Fruit fly (Drosophila melanogaster): ENCODE data around the gene Polr2J.
A peak's percentile ranks its signal among the peaks of the same experiment; 100 is the strongest.

The Polr2J gene

DNA sequence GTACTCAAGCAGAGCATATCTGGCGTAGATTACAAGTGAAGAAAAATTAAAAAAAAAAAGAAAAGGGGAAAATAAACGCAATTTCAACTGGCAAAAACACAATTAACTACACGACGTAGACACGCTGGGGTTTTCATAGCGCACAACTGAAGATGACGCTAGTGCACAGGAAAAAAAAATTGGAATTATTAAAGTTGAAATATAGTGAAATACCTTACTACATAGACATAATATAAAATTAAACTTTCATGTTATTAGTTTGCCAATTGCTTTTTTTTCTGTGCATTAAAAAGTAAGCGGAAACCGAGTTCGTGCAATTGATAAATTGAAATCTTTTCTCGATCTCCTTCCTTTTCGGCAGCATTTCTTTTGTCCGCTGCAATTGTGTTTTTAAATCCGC lies 12.8 kb downstream of the Polr2J start:
- TF ChIP-seq CG6808 (GFP tag; optimal IDR thresholded peaks at IDR 0.05) (no peak), OdsH (GFP tag; optimal IDR thresholded peaks at IDR 0.05) (peak; percentile 5), CG6276 (GFP tag; optimal IDR thresholded peaks at IDR 0.05) (peak; percentile 20), CG6163 (GFP tag; IDR thresholded peaks at IDR 0.05) (no peak; the same call in 2 of the 3 replicates), vri (GFP tag; optimal IDR thresholded peaks at IDR 0.05) (no peak), net (GFP tag; optimal IDR thresholded peaks at IDR 0.05) (peak; percentile 0), acj6 (GFP tag; optimal IDR thresholded peaks at IDR 0.05) (no peak), CG15336 (GFP tag; IDR thresholded peaks at IDR 0.05) (peak; percentile 43), CG4318 (GFP tag; optimal IDR thresholded peaks at IDR 0.05) (no peak), CG11294 (GFP tag; IDR thresholded peaks at IDR 0.05) (no peak), CG3919 (GFP tag; optimal IDR thresholded peaks at IDR 0.05) (peak; percentile 15), spab (GFP tag; optimal IDR thresholded peaks at IDR 0.05) (no peak), CG34406 (GFP tag; optimal IDR thresholded peaks at IDR 0.05) (peak; percentile 6), CG32006 (GFP tag; optimal IDR thresholded peaks at IDR 0.05) (peak; percentile 32), Hr4 (GFP tag; optimal IDR thresholded peaks at IDR 0.05) (peak; percentile 60), CG8119 (GFP tag; IDR thresholded peaks at IDR 0.05) (peak; percentile 39; the same call in 1 of the 3 replicates), Met (GFP tag; optimal IDR thresholded peaks at IDR 0.05) (peak; percentile 1), fkh (GFP tag; optimal IDR thresholded peaks at IDR 0.05) (no peak), Eip78C (GFP tag) (peak; percentile 80), dac (GFP tag; optimal IDR thresholded peaks at IDR 0.05) (peak; percentile 33), CG11902 (GFP tag; optimal IDR thresholded peaks at IDR 0.05) (no peak), eg (GFP tag; IDR thresholded peaks at IDR 0.05) (0 out of 3 replicates have a peak, but pooled peaks have one; percentile 32)

DNA sequence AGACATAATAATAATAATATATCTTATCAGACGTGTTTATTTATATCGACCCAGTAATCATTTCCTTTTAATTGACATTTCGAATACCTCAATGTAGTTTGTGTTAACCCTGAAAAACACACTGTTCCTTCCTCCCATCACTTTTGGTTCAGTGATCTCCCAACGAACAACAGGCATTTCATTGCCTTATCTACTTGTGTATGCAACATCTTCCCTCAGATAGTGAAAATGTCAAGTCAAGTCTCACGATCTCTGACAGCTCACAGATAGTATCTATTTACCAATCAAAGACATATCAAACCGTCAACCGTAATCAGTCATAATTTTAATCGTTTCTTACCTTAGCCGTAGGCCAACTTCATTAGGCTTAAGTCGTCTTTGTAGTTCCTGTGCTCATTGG lies 15.3 kb downstream of the Polr2J start:
- peak; percentile 88 for TF ChIP-seq svp (GFP tag)
- no peak for TF ChIP-seq CG8632 (GFP tag; optimal IDR thresholded peaks at IDR 0.05)

DNA sequence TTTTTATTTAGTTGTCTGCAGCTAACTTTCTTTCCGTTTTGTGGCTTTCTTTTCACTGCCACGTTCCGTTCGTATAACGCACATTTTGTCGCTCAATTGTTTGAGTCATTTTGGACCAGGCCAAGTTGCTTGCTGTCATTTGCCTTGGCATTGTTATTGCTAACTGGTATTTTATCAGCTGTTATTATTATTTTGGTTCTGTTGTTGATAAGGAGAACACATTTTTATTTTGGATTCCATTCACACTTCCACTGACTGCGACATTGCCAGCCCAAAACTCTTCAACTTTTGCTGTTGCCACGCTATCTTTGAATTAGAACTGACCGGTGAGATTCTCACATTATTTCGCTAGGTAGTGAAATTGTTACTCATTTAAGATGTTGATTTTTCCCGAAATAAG lies 19.4 kb downstream of the Polr2J start:
- TF ChIP-seq Eip78C (GFP tag) (no peak), Sox102F (GFP tag; optimal IDR thresholded peaks at IDR 0.05) (no peak), Hr4 (GFP tag; optimal IDR thresholded peaks at IDR 0.05) (no peak), net (GFP tag; optimal IDR thresholded peaks at IDR 0.05) (no peak), CG6854 (GFP tag; optimal IDR thresholded peaks at IDR 0.05) (no peak), Ets21C (GFP tag; optimal IDR thresholded peaks at IDR 0.05) (no peak), achi (GFP tag; optimal IDR thresholded peaks at IDR 0.05) (no peak), Hr39 (GFP tag; optimal IDR thresholded peaks at IDR 0.05) (no peak), Sox15 (GFP tag; optimal IDR thresholded peaks at IDR 0.05) (no peak), dsx (GFP tag; optimal IDR thresholded peaks at IDR 0.05; ENCODE audit: poor library complexity, severe bottlenecking) (no peak), CG9139 (GFP tag; optimal IDR thresholded peaks at IDR 0.05) (no peak), fkh (GFP tag; optimal IDR thresholded peaks at IDR 0.05) (no peak), fd59A (GFP tag; optimal IDR thresholded peaks at IDR 0.05) (no peak), svp (GFP tag) (no peak), Eip93F (GFP tag; optimal IDR thresholded peaks at IDR 0.05) (no peak), CG4318 (GFP tag; optimal IDR thresholded peaks at IDR 0.05) (no peak), CG8632 (GFP tag; optimal IDR thresholded peaks at IDR 0.05) (no peak), fd85E (GFP tag; optimal IDR thresholded peaks at IDR 0.05) (no peak), CG10631 (GFP tag; optimal IDR thresholded peaks at IDR 0.05) (no peak), OdsH (GFP tag; optimal IDR thresholded peaks at IDR 0.05) (no peak)

DNA sequence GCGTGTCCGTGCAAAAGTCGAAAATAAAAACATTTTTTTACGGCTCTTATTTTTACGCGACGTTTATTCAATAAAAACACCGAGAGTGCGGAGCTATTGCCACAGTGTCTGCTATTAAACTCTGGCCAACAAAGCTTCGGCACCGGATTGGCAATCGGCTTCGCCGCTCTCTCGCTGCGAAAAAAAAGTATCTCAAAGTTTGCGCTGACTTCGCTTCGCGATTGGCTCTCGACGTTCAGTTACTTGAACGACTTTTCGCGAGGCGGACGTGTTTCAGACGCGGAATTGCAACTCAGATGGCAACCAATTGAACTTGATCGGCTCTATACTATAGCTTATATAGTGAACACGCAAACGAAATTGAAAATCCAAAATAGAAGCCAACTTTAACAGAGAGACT lies 21.1 kb downstream of the Polr2J start:
- peak; percentile 24 for TF ChIP-seq CG32006 (GFP tag; optimal IDR thresholded peaks at IDR 0.05)
- no peak for TF ChIP-seq CG4318 (GFP tag; optimal IDR thresholded peaks at IDR 0.05)
- peak; percentile 80 for TF ChIP-seq CG1621 (tag; optimal IDR thresholded peaks at IDR 0.05)
- TF ChIP-seq fd59A (GFP tag; optimal IDR thresholded peaks at IDR 0.05), result no peak
- no peak for TF ChIP-seq CG8632 (GFP tag; optimal IDR thresholded peaks at IDR 0.05)
- TF ChIP-seq CG6276 (GFP tag; optimal IDR thresholded peaks at IDR 0.05), result peak; percentile 61
- no peak for TF ChIP-seq Eip93F (GFP tag; optimal IDR thresholded peaks at IDR 0.05)
- TF ChIP-seq Ets21C (GFP tag; optimal IDR thresholded peaks at IDR 0.05), result no peak
- peak; percentile 33 for TF ChIP-seq Sox14 (GFP tag; optimal IDR thresholded peaks at IDR 0.05)
- TF ChIP-seq Hr38 (GFP tag; optimal IDR thresholded peaks at IDR 0.05), result no peak
- no peak for TF ChIP-seq fd85E (GFP tag; optimal IDR thresholded peaks at IDR 0.05)
- no peak for TF ChIP-seq CG11902 (GFP tag; optimal IDR thresholded peaks at IDR 0.05)
- TF ChIP-seq esn (GFP tag; optimal IDR thresholded peaks at IDR 0.05), result peak; percentile 29
- TF ChIP-seq spab (GFP tag; optimal IDR thresholded peaks at IDR 0.05), result peak; percentile 31
- TF ChIP-seq CG9139 (GFP tag; optimal IDR thresholded peaks at IDR 0.05), result peak; percentile 65
- TF ChIP-seq Eip75B (GFP tag; optimal IDR thresholded peaks at IDR 0.05), result no peak
- TF ChIP-seq svp (GFP tag), result peak; percentile 87
- TF ChIP-seq CG6792 (GFP tag; optimal IDR thresholded peaks at IDR 0.05), result no peak
- TF ChIP-seq Smox (GFP tag; optimal IDR thresholded peaks at IDR 0.05), result no peak
- TF ChIP-seq CG10631 (GFP tag; optimal IDR thresholded peaks at IDR 0.05), result no peak
- TF ChIP-seq CG3032 (tag; optimal IDR thresholded peaks at IDR 0.05), result peak; percentile 42
- no peak for TF ChIP-seq acj6 (GFP tag; optimal IDR thresholded peaks at IDR 0.05)
- peak; percentile 38 for TF ChIP-seq CG10669 (GFP tag; optimal IDR thresholded peaks at IDR 0.05)
- TF ChIP-seq Ets96B (tag; optimal IDR thresholded peaks at IDR 0.05), result peak; percentile 45

Data from whole organism, prepupa.